Fruit fly (Drosophila melanogaster): ENCODE results near the gene CG15210.

DNA sequence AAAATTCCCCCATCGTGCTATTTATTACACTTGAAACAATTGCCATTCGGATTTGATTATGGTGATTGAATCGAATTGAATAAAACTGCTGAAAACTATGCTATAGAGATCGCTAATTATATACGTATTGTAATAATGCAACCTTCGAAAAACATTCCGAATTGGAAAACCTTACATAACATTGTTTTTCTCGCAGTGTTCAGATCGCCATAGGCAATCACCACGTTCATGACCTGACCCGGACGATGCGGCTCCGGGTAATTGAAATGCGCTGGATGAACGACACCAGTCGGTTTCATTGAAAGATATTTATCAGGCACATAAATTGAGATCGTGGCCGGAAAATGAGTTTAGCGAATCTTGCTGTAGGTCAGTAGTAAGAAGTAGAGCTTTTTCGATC, 43.8 kb downstream of the CG15210 start:
- TF ChIP-seq pad (GFP tag; optimal IDR thresholded peaks at IDR 0.05): no peak
- TF ChIP-seq CG7101 (tag; optimal IDR thresholded peaks at IDR 0.05): no peak
- no peak for TF ChIP-seq bab1 (GFP tag; optimal IDR thresholded peaks at IDR 0.05)
- no peak for TF ChIP-seq Crg-1 (GFP tag; optimal IDR thresholded peaks at IDR 0.05)
- TF ChIP-seq kay (GFP tag; ENCODE audit: borderline replicate concordance): no peak
- TF ChIP-seq CG5204 (GFP tag; optimal IDR thresholded peaks at IDR 0.05): no peak
- TF ChIP-seq cnc (optimal IDR thresholded peaks at IDR 0.05): no peak
- no peak for TF ChIP-seq CG11617 (GFP tag; optimal IDR thresholded peaks at IDR 0.05)
- TF ChIP-seq CG1620 (GFP tag; optimal IDR thresholded peaks at IDR 0.05): no peak
- TF ChIP-seq CG7045 (GFP tag; optimal IDR thresholded peaks at IDR 0.05): no peak
- TF ChIP-seq Clk (GFP tag; optimal IDR thresholded peaks at IDR 0.05): no peak
- no peak for TF ChIP-seq CG33017 (tag; optimal IDR thresholded peaks at IDR 0.05)
- no peak for TF ChIP-seq Hr96 (GFP tag; optimal IDR thresholded peaks at IDR 0.05)
